Fruit fly (Drosophila melanogaster): Measurements from ENCODE around the gene CG32277.
A peak's percentile ranks its signal among the peaks of the same experiment; 100 is the strongest.

The CG32277 gene

DNA sequence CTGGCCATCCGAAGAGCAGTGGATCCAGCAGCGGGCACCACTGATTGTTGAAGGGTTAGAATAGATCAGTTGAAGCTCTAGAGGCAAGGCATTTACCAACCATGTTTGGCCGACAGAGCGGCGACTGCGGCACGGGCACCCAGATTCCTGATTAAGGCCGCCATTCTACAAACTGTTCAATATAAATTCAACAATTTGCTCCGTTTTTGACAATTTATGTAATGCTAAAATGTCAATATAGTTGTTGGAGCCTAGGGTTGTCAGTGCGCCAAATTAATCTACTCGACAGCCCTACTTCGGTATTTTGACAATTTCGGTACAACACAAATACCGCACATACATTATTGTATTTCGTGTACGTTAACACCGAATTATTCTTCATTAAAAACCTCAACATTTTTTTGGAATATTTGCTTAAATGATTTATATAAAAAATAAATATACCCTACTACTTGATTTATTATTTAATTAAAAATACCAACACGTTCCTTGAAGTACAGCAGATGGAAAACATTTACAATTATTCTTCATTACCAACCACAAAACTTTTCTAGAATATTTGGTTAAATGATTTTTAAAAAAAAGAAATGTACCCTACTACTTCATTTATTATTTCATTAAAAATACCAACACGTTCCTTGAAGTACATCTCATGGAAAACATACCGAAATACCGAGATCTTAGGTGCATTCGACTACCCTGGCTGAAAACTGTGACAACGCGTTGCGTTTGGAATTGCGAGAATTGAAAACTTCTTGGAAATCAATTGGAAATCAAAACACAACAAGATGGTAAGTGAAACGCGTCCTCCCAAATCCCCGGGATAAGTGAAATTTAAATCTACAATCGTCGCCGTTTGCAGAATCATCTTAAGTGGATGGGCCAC, 45.7 kb downstream of the CG32277 start, which contains the start of the genes ND-30 and CG15812 (continued):
- no peak for TF ChIP-seq CG15601 (tag; optimal IDR thresholded peaks at IDR 0.05)
- peak; percentile 38 for TF ChIP-seq CG2712 (tag; optimal IDR thresholded peaks at IDR 0.05)
- no peak for TF ChIP-seq dm (GFP tag; optimal IDR thresholded peaks at IDR 0.05)
- peak; percentile 14 for TF ChIP-seq CG15696 (tag; optimal IDR thresholded peaks at IDR 0.05)
- 0 out of 2 replicates have a peak, but pooled peaks have one; percentile 5 for TF ChIP-seq CG6689 (GFP tag; IDR thresholded peaks at IDR 0.05)
- TF ChIP-seq Jarid2 (GFP tag; optimal IDR thresholded peaks at IDR 0.05) = no peak
- peak; percentile 95 for TF ChIP-seq Elba2 (GFP tag; optimal IDR thresholded peaks at IDR 0.05)
- no peak for TF ChIP-seq Ravus (GFP tag; IDR thresholded peaks at IDR 0.05)
- TF ChIP-seq CG8944 (GFP tag; optimal IDR thresholded peaks at IDR 0.05) = no peak
- no peak for TF ChIP-seq CG34376 (GFP tag; optimal IDR thresholded peaks at IDR 0.05)
- peak; percentile 11 for TF ChIP-seq lilli (GFP tag; optimal IDR thresholded peaks at IDR 0.05)
- no peak for TF ChIP-seq CG11085 (GFP tag; IDR thresholded peaks at IDR 0.05)
- peak; percentile 7; the same call in 1 of the 2 replicates for TF ChIP-seq amos (GFP tag; IDR thresholded peaks at IDR 0.05; ENCODE audit: partially characterized antibody)
- peak; percentile 58 for TF ChIP-seq CG12391 (tag; optimal IDR thresholded peaks at IDR 0.05)
- no peak for TF ChIP-seq CG8478 (optimal IDR thresholded peaks at IDR 0.05)
- no peak for TF ChIP-seq kay (GFP tag; optimal IDR thresholded peaks at IDR 0.05)
- no peak for TF ChIP-seq CG13894 (tag; optimal IDR thresholded peaks at IDR 0.05)
- peak; percentile 92 for TF ChIP-seq CG30020 (tag; optimal IDR thresholded peaks at IDR 0.05)
- TF ChIP-seq sug (tag; optimal IDR thresholded peaks at IDR 0.05) = peak; percentile 30
- peak; percentile 40 for TF ChIP-seq dmrt11E (tag; optimal IDR thresholded peaks at IDR 0.05)
- no peak; the same call in 1 of the 3 replicates for TF ChIP-seq CG34224 (GFP tag; IDR thresholded peaks at IDR 0.05; ENCODE audit: partially characterized antibody)
- TF ChIP-seq Fer3 (tag; optimal IDR thresholded peaks at IDR 0.05) = no peak
- TF ChIP-seq CG9437 (GFP tag; optimal IDR thresholded peaks at IDR 0.05) = peak; percentile 34
- TF ChIP-seq Med (GFP tag) = no peak
- TF ChIP-seq Ssrp (tag; optimal IDR thresholded peaks at IDR 0.05) = peak; percentile 10
- no peak for TF ChIP-seq run (tag; optimal IDR thresholded peaks at IDR 0.05)
- no peak for TF ChIP-seq Myb (GFP tag; optimal IDR thresholded peaks at IDR 0.05)
- peak; percentile 46 for TF ChIP-seq stwl (tag; optimal IDR thresholded peaks at IDR 0.05)
- TF ChIP-seq lab (GFP tag; optimal IDR thresholded peaks at IDR 0.05) = no peak
- TF ChIP-seq Meics (GFP tag; optimal IDR thresholded peaks at IDR 0.05) = no peak
- no peak for TF ChIP-seq slp2 (GFP tag; optimal IDR thresholded peaks at IDR 0.05)
- TF ChIP-seq disco-r (GFP tag; optimal IDR thresholded peaks at IDR 0.05) = no peak
- TF ChIP-seq dysf (GFP tag; IDR thresholded peaks at IDR 0.05) = no peak
- no peak for TF ChIP-seq onecut (GFP tag; IDR thresholded peaks at IDR 0.05)
- no peak for TF ChIP-seq ftz-f1 (GFP tag; optimal IDR thresholded peaks at IDR 0.05)
- TF ChIP-seq pros (GFP tag; optimal IDR thresholded peaks at IDR 0.05) = no peak
- TF ChIP-seq Dip3 (GFP tag; optimal IDR thresholded peaks at IDR 0.05) = no peak
- peak; percentile 95 for TF ChIP-seq CG3995 (GFP tag; optimal IDR thresholded peaks at IDR 0.05)
- no peak for TF ChIP-seq cwo (GFP tag; optimal IDR thresholded peaks at IDR 0.05)
- TF ChIP-seq CG7556 (GFP tag; optimal IDR thresholded peaks at IDR 0.05) = peak; percentile 24
- TF ChIP-seq CG2116 (GFP tag; optimal IDR thresholded peaks at IDR 0.05) = peak; percentile 39
- no peak for TF ChIP-seq CG31388 (GFP tag; optimal IDR thresholded peaks at IDR 0.05)
- no peak for TF ChIP-seq CG5953 (GFP tag; IDR thresholded peaks at IDR 0.05)
- peak; percentile 35 for TF ChIP-seq trem (tag; optimal IDR thresholded peaks at IDR 0.05)
- peak in 1 of 2 experiments; percentile 1 for TF ChIP-seq dpn (GFP tag; optimal IDR thresholded peaks at IDR 0.05)
- peak; percentile 22; the same call in 1 of the 2 replicates for TF ChIP-seq Rfx (GFP tag; IDR thresholded peaks at IDR 0.05)
- TF ChIP-seq CG9727 (GFP tag; optimal IDR thresholded peaks at IDR 0.05) = peak; percentile 4
- TF ChIP-seq CG31224 (GFP tag; IDR thresholded peaks at IDR 0.05) = no peak
- no peak for TF ChIP-seq hb (GFP tag; IDR thresholded peaks at IDR 0.05; ENCODE audit: partially characterized antibody)
- no peak for TF ChIP-seq CTCF (GFP tag; optimal IDR thresholded peaks at IDR 0.05)

Data from whole organism, embryonic.